Fruit fly (Drosophila melanogaster) whole organism, prepupa: ENCODE data around the gene CG7017.

Experiments
- Blimp-1 ChIP-seq: fragments of 200-800 bp; sonication (Bioruptor generic); optimal IDR thresholded peaks from 3 replicates; lab custom pipeline; 2017; ENCODE audit warnings: missing biosample characterization, missing genetic modification characterization, mild to moderate bottlenecking, moderate library complexity, missing genetic modification reagents
- CG10669 ChIP-seq: fragments of 200-800 bp; sonication (Bioruptor generic); optimal IDR thresholded peaks from 3 replicates; lab custom pipeline; 2018; ENCODE audit warnings: missing biosample characterization, mild to moderate bottlenecking, missing genetic modification characterization, moderate library complexity
- CG11294 ChIP-seq: fragments of 200-800 bp; sonication (Bioruptor generic); IDR thresholded peaks from 2 replicates; pipeline ENCODE4 v1.3.6; 2022; ENCODE audit warnings: missing biosample characterization, missing genetic modification characterization
- CG11762 ChIP-seq: fragments of 200-800 bp; sonication (Bioruptor generic); optimal IDR thresholded peaks from 3 replicates; lab custom pipeline; 2016; ENCODE audit warnings: missing biosample characterization, missing genetic modification characterization; ENCODE audit not compliant: insufficient read depth
- CG11902 ChIP-seq: fragments of 200-800 bp; sonication (Bioruptor generic); optimal IDR thresholded peaks from 3 replicates; lab custom pipeline; 2016; ENCODE audit warnings: missing biosample characterization, missing genetic modification characterization
- CG15336 ChIP-seq: fragments of 200-800 bp; sonication (Bioruptor generic); IDR thresholded peaks from 2 replicates; pipeline ENCODE4 v1.3.6; 2022; ENCODE audit warnings: missing biosample characterization, missing genetic modification characterization
- CG16779 ChIP-seq: fragments of 200-800 bp; sonication (Bioruptor generic); optimal IDR thresholded peaks from 3 replicates; lab custom pipeline; 2017; ENCODE audit warnings: missing biosample characterization, mild to moderate bottlenecking, missing genetic modification characterization
- CG3032 ChIP-seq: fragments of 200-800 bp; optimal IDR thresholded peaks from 2 replicates; lab custom pipeline; 2019; ENCODE audit warnings: missing biosample characterization, mild to moderate bottlenecking, missing genetic modification characterization, moderate library complexity
- CG31627 ChIP-seq: fragments of 200-800 bp; sonication (Bioruptor generic); optimal IDR thresholded peaks from 3 replicates; lab custom pipeline; 2016; ENCODE audit warnings: missing biosample characterization, missing genetic modification characterization
- CG32006 ChIP-seq: fragments of 200-800 bp; sonication (Bioruptor generic); optimal IDR thresholded peaks from 3 replicates; lab custom pipeline; 2017; ENCODE audit warnings: missing biosample characterization, mild to moderate bottlenecking, missing genetic modification characterization
- CG34406 ChIP-seq: fragments of 200-800 bp; sonication (Bioruptor generic); optimal IDR thresholded peaks from 3 replicates; lab custom pipeline; 2016; ENCODE audit warnings: missing biosample characterization, missing genetic modification characterization
- CG3919 ChIP-seq: fragments of 200-800 bp; sonication (Bioruptor generic); optimal IDR thresholded peaks from 3 replicates; lab custom pipeline; 2016; ENCODE audit warnings: missing biosample characterization, missing genetic modification characterization
- CG6808 ChIP-seq: fragments of 200-800 bp; sonication (Bioruptor generic); optimal IDR thresholded peaks from 3 replicates; lab custom pipeline; 2017; ENCODE audit warnings: missing biosample characterization, missing genetic modification characterization, mild to moderate bottlenecking, moderate library complexity, missing genetic modification reagents
- CG6854 ChIP-seq: fragments of 200-800 bp; sonication (Bioruptor generic); optimal IDR thresholded peaks from 2 replicates; lab custom pipeline; 2017; ENCODE audit warnings: missing biosample characterization, mild to moderate bottlenecking, missing genetic modification characterization
- CG7368 ChIP-seq: fragments of 200-800 bp; sonication (Bioruptor generic); optimal IDR thresholded peaks from 3 replicates; lab custom pipeline; 2016; ENCODE audit warnings: missing biosample characterization, missing genetic modification characterization
- CG8119 ChIP-seq: fragments of 200-800 bp; sonication (Bioruptor generic); IDR thresholded peaks from 3 replicates; pipeline ENCODE4 v1.3.6; 2022; ENCODE audit warnings: missing biosample characterization, missing genetic modification characterization
- CG8319 ChIP-seq: fragments of 200-800 bp; sonication (Bioruptor generic); optimal IDR thresholded peaks from 3 replicates; lab custom pipeline; 2016; ENCODE audit warnings: missing biosample characterization, missing genetic modification characterization
- CG8632 ChIP-seq: fragments of 200-800 bp; sonication (Bioruptor generic); optimal IDR thresholded peaks from 3 replicates; lab custom pipeline; 2016; ENCODE audit warnings: missing biosample characterization, missing genetic modification characterization
- CG9139 ChIP-seq: fragments of 200-800 bp; sonication (Bioruptor generic); optimal IDR thresholded peaks from 3 replicates; lab custom pipeline; 2017; ENCODE audit warnings: missing biosample characterization, mild to moderate bottlenecking, missing genetic modification characterization
- Eip75B ChIP-seq: fragments of 200-800 bp; sonication (Bioruptor generic); optimal IDR thresholded peaks from 3 replicates; lab custom pipeline; 2016; ENCODE audit warnings: missing biosample characterization, missing genetic modification characterization
- Eip78C ChIP-seq: fragments of 200-800 bp; sonication (Bioruptor generic); peaks from one replicate; lab custom pipeline; 2016; ENCODE audit warnings: missing biosample characterization, missing genetic modification characterization
- Eip93F ChIP-seq: fragments of 200-800 bp; sonication (Bioruptor generic); optimal IDR thresholded peaks from 2 replicates; lab custom pipeline; 2016; ENCODE audit warnings: missing biosample characterization, mild to moderate bottlenecking, missing genetic modification characterization
- Ets21C ChIP-seq: fragments of 200-800 bp; sonication (Bioruptor generic); optimal IDR thresholded peaks from 3 replicates; lab custom pipeline; 2016; ENCODE audit warnings: missing biosample characterization, missing genetic modification characterization
- Ets96B ChIP-seq: fragments of 200-800 bp; optimal IDR thresholded peaks from 2 replicates; lab custom pipeline; 2019; ENCODE audit warnings: missing biosample characterization, mild to moderate bottlenecking, missing genetic modification characterization, moderate library complexity
- Gug ChIP-seq: fragments of 200-800 bp; sonication (Bioruptor generic); IDR thresholded peaks from 2 replicates; pipeline ENCODE4 v1.3.6; 2022; ENCODE audit warnings: missing biosample characterization, missing genetic modification characterization
- Hr38 ChIP-seq: sonication (Bioruptor generic); optimal IDR thresholded peaks from 2 replicates; lab custom pipeline; 2016; ENCODE audit warnings: missing biosample characterization, missing genetic modification characterization
- Hr39 ChIP-seq: fragments of 200-800 bp; sonication (Bioruptor generic); optimal IDR thresholded peaks from 2 replicates; lab custom pipeline; 2016; ENCODE audit warnings: missing biosample characterization, missing genetic modification characterization
- Met ChIP-seq: fragments of 200-800 bp; sonication (Bioruptor generic); optimal IDR thresholded peaks from 3 replicates; lab custom pipeline; 2016; ENCODE audit warnings: missing biosample characterization, missing genetic modification characterization
- OdsH ChIP-seq: fragments of 200-800 bp; sonication (Bioruptor generic); optimal IDR thresholded peaks from 3 replicates; lab custom pipeline; 2016; ENCODE audit warnings: missing biosample characterization, missing genetic modification characterization
- Sox102F ChIP-seq: fragments of 200-800 bp; sonication (Bioruptor generic); optimal IDR thresholded peaks from 2 replicates; lab custom pipeline; 2016; ENCODE audit warnings: missing biosample characterization, mild to moderate bottlenecking, missing genetic modification characterization
- Sox15 ChIP-seq: fragments of 200-800 bp; sonication (Bioruptor generic); optimal IDR thresholded peaks from 3 replicates; lab custom pipeline; 2016; ENCODE audit warnings: missing biosample characterization, missing genetic modification characterization
- achi ChIP-seq: fragments of 200-800 bp; sonication (Bioruptor generic); optimal IDR thresholded peaks from 3 replicates; lab custom pipeline; 2016; ENCODE audit warnings: missing biosample characterization, missing genetic modification characterization
- cyc ChIP-seq: fragments of 200-800 bp; sonication (Bioruptor generic); optimal IDR thresholded peaks from 3 replicates; lab custom pipeline; 2016; ENCODE audit warnings: missing biosample characterization, missing genetic modification characterization
- dac ChIP-seq: fragments of 200-800 bp; sonication (Bioruptor generic); optimal IDR thresholded peaks from 2 replicates; lab custom pipeline; 2017; ENCODE audit warnings: missing biosample characterization, mild to moderate bottlenecking, missing genetic modification characterization
- eg ChIP-seq: fragments of 200-800 bp; sonication (Bioruptor generic); IDR thresholded peaks from 3 replicates; pipeline ENCODE4 v1.3.6; 2022; ENCODE audit warnings: missing biosample characterization, missing genetic modification characterization
- esn ChIP-seq: fragments of 200-800 bp; sonication (Bioruptor generic); optimal IDR thresholded peaks from 2 replicates; lab custom pipeline; 2016; ENCODE audit warnings: missing biosample characterization, mild to moderate bottlenecking, missing genetic modification characterization, moderate library complexity
- fd59A ChIP-seq: fragments of 200-800 bp; sonication (Bioruptor generic); optimal IDR thresholded peaks from 2 replicates; lab custom pipeline; 2017; ENCODE audit warnings: missing biosample characterization, mild to moderate bottlenecking, missing genetic modification characterization, missing genetic modification reagents
- fkh ChIP-seq: fragments of 200-800 bp; sonication (Bioruptor generic); optimal IDR thresholded peaks from 3 replicates; lab custom pipeline; 2017; ENCODE audit warnings: missing biosample characterization, mild to moderate bottlenecking, missing genetic modification characterization, moderate library complexity
- lz ChIP-seq: fragments of 200-800 bp; sonication (Bioruptor generic); optimal IDR thresholded peaks from 3 replicates; lab custom pipeline; 2016; ENCODE audit warnings: missing biosample characterization, missing genetic modification characterization
- net ChIP-seq: fragments of 200-800 bp; sonication (Bioruptor generic); optimal IDR thresholded peaks from 3 replicates; lab custom pipeline; 2016; ENCODE audit warnings: missing biosample characterization, missing genetic modification characterization
- pdm3 ChIP-seq: fragments of 200-800 bp; sonication (Bioruptor generic); optimal IDR thresholded peaks from 3 replicates; lab custom pipeline; 2016; ENCODE audit warnings: missing biosample characterization, missing genetic modification characterization
- salr ChIP-seq, 2 experiments: fragments of 200-800 bp; sonication (Bioruptor generic); optimal IDR thresholded peaks; 3 replicates each; lab custom pipeline; 2016 to 2018; ENCODE audit warnings: missing biosample characterization in 2 of 2, missing genetic modification characterization in 2 of 2, mild to moderate bottlenecking in 1 of 2
- spab ChIP-seq: fragments of 200-800 bp; sonication (Bioruptor generic); optimal IDR thresholded peaks from 2 replicates; lab custom pipeline; 2017; ENCODE audit warnings: missing biosample characterization, mild to moderate bottlenecking, missing genetic modification characterization, missing genetic modification reagents
- ss ChIP-seq, 2 experiments: fragments of 200-800 bp; sonication (Bioruptor generic); optimal IDR thresholded peaks; 2 replicates in 1 of 2; 3 replicates in 1 of 2; lab custom pipeline; 2017 to 2018; ENCODE audit warnings: mild to moderate bottlenecking in 2 of 2, missing biosample characterization in 2 of 2, missing genetic modification characterization in 2 of 2, moderate library complexity in 1 of 2
- topi ChIP-seq: fragments of 200-800 bp; sonication (Bioruptor generic); optimal IDR thresholded peaks from 3 replicates; lab custom pipeline; 2016; ENCODE audit warnings: missing biosample characterization, missing genetic modification characterization

CG7017 gene

dm6 chr3L:20186294-20187020, 25.5 kb downstream of the CG7017 start (continued):
- no peak for TF ChIP-seq Eip78C
- TF ChIP-seq, all 60 proteins: peak for 15

dm6 chr3L:20185886-20186285, 26.0 kb downstream of the CG7017 start:
- TF ChIP-seq Eip78C, result peak; percentile 65
- TF ChIP-seq CG8632 (GFP tag; lab: Kevin White, UChicago), result no peak
- peak; percentile 62 for TF ChIP-seq Blimp-1 (GFP tag; lab: Kevin White, UChicago)

- peak; percentile 39 for TF ChIP-seq lz
- TF ChIP-seq pdm3 (GFP tag; lab: Kevin White, UChicago), result peak; percentile 79
- TF ChIP-seq CG31627 (GFP tag; lab: Kevin White, UChicago), result peak; percentile 62
- TF ChIP-seq OdsH (GFP tag; lab: Kevin White, UChicago), result peak; percentile 81
- TF ChIP-seq dac (GFP tag; lab: Kevin White, UChicago), result no peak
- peak; percentile 48 for TF ChIP-seq Hr39 (GFP tag; lab: Kevin White, UChicago)
- no peak for TF ChIP-seq Hr38
- TF ChIP-seq spab, result peak; percentile 31
- TF ChIP-seq Met (GFP tag; lab: Kevin White, UChicago), result peak; percentile 65
- peak; percentile 37 for TF ChIP-seq Eip75B
- TF ChIP-seq Blimp-1 (GFP tag; lab: Kevin White, UChicago), result no peak
- TF ChIP-seq CG9139, result no peak
- no peak for TF ChIP-seq CG8319 (GFP tag; lab: Kevin White, UChicago)
- peak; percentile 39 to 68 for TF ChIP-seq ss (GFP tag; optimal IDR thresholded peaks at IDR 0.05; lab: Kevin White, UChicago)
- TF ChIP-seq Gug (GFP tag; lab: Robert Waterston, UW), result no peak
- peak; percentile 60 for TF ChIP-seq Ets96B (tag; lab: Kevin White, UChicago)
- no peak for TF ChIP-seq CG16779 (tag; lab: Kevin White, UChicago)
- TF ChIP-seq salr (GFP tag; optimal IDR thresholded peaks at IDR 0.05; lab: Kevin White, UChicago), result peak; percentile 32 to 65
- peak; percentile 73 for TF ChIP-seq achi (GFP tag; lab: Kevin White, UChicago)
- TF ChIP-seq CG7368 (GFP tag; lab: Kevin White, UChicago), result peak; percentile 15
- no peak for TF ChIP-seq CG11762
- TF ChIP-seq fd59A (GFP tag; lab: Kevin White, UChicago), result peak; percentile 64
- TF ChIP-seq CG10669 (GFP tag; lab: Kevin White, UChicago), result peak; percentile 45
- peak; percentile 50 for TF ChIP-seq CG34406 (GFP tag; lab: Kevin White, UChicago)
- TF ChIP-seq Sox102F (GFP tag; lab: Kevin White, UChicago), result peak; percentile 61
- peak; percentile 63 for TF ChIP-seq esn (GFP tag; lab: Kevin White, UChicago)
- TF ChIP-seq CG8119 (GFP tag; lab: Robert Waterston, UW), result peak; percentile 76
- peak; percentile 71 for TF ChIP-seq CG15336
- TF ChIP-seq CG8632 (GFP tag; lab: Kevin White, UChicago), result peak; percentile 72
- TF ChIP-seq topi, result peak; percentile 54
- no peak for TF ChIP-seq fkh (GFP tag; lab: Kevin White, UChicago)
- TF ChIP-seq CG32006, result peak; percentile 87
- TF ChIP-seq CG11294 (GFP tag; lab: Robert Waterston, UW), result no peak
- TF ChIP-seq cyc (GFP tag; lab: Kevin White, UChicago), result no peak
- TF ChIP-seq Sox15 (GFP tag; lab: Kevin White, UChicago), result peak; percentile 66
- TF ChIP-seq CG3919 (GFP tag; lab: Kevin White, UChicago), result peak; percentile 28
- TF ChIP-seq CG6854 (GFP tag; lab: Kevin White, UChicago), result no peak
- no peak for TF ChIP-seq CG11902 (GFP tag; lab: Kevin White, UChicago)
- TF ChIP-seq net (GFP tag; lab: Kevin White, UChicago), result peak; percentile 70
- peak; percentile 38 for TF ChIP-seq CG3032
- TF ChIP-seq CG6808 (GFP tag; lab: Kevin White, UChicago), result no peak
- no peak for TF ChIP-seq Eip93F (GFP tag; lab: Kevin White, UChicago)
- no peak for TF ChIP-seq eg (GFP tag; lab: Robert Waterston, UW)
- peak; percentile 30 for TF ChIP-seq Ets21C (GFP tag; lab: Kevin White, UChicago)
Measured at dm6 chr3L:20185206-20185868, 26.6 kb downstream of the CG7017 start.
